Worm (Caenorhabditis elegans) whole organism, L3 larva: ENCODE data around the gene Y97E10AR.3.

ENCODE experiments used
- hmg-11 ChIP-seq: sonication (generic microtip); optimal IDR thresholded peaks from 2 replicates; lab custom pipeline; 2016; ENCODE audit warnings: missing genetic modification characterization, missing compliant biosample characterization
- nhr-11 ChIP-seq: fragments of 150-350 bp; optimal IDR thresholded peaks from 2 replicates; lab custom pipeline; 2014; ENCODE audit warnings: missing biosample characterization, missing genetic modification characterization
- nhr-12 ChIP-seq: fragments of 150-350 bp; optimal IDR thresholded peaks from 2 replicates; lab custom pipeline; 2014; ENCODE audit warnings: missing biosample characterization, missing genetic modification characterization
- nhr-28 ChIP-seq: fragments of 150-350 bp; optimal IDR thresholded peaks from 2 replicates; lab custom pipeline; 2014; ENCODE audit warnings: missing biosample characterization, missing genetic modification characterization
- unc-62 ChIP-seq: fragments of 150-350 bp; sonication (generic microtip); optimal IDR thresholded peaks from 4 replicates; lab custom pipeline; 2014; ENCODE audit warnings: missing biosample characterization, missing genetic modification reagents, missing genetic modification characterization

DNA sequence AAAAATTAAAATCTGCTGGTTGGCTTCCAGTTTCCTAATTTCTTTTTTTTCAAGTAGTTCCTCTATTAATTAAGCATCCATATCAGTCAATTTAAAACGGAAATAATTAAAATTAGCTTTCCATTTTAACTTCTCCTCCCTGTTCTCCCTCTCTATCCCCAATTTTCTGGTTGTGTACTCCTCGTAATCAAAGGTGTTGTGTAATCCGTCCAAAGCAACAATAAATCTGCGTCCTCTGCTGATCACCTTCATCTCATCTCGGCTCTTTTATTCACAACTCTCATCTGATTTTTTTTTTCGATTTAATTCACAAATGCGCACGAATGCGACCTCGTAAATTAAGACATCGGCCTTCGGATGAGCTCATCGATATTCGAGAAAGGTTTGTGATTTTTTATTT is 11.4 kb downstream of the Y97E10AR.3 start, which contains the start of gene Y97E10AR.2:
- TF ChIP-seq nhr-11 (tag; lab: Kevin White, UChicago) (no peak), unc-62 (GFP tag; lab: Kevin White, UChicago) (no peak), hmg-11 (tag; lab: Kevin White, UChicago) (no peak), nhr-12 (tag; lab: Kevin White, UChicago) (no peak), nhr-28 (tag; lab: Kevin White, UChicago) (no peak)
